Fruit fly (Drosophila melanogaster) whole organism, prepupa: ENCODE results near the gene Orco.

Experiments used
- CG32006 ChIP-seq: fragments of 200-800 bp; sonication (Bioruptor generic); optimal IDR thresholded peaks from 3 replicates; lab custom pipeline; 2017; ENCODE audit warnings: missing biosample characterization, mild to moderate bottlenecking, missing genetic modification characterization
- CG4318 ChIP-seq: fragments of 200-800 bp; sonication (Bioruptor generic); optimal IDR thresholded peaks from 3 replicates; lab custom pipeline; 2017; ENCODE audit warnings: missing biosample characterization, mild to moderate bottlenecking, missing genetic modification characterization
- Ets96B ChIP-seq: fragments of 200-800 bp; optimal IDR thresholded peaks from 2 replicates; lab custom pipeline; 2019; ENCODE audit warnings: missing biosample characterization, mild to moderate bottlenecking, missing genetic modification characterization, moderate library complexity

DNA sequence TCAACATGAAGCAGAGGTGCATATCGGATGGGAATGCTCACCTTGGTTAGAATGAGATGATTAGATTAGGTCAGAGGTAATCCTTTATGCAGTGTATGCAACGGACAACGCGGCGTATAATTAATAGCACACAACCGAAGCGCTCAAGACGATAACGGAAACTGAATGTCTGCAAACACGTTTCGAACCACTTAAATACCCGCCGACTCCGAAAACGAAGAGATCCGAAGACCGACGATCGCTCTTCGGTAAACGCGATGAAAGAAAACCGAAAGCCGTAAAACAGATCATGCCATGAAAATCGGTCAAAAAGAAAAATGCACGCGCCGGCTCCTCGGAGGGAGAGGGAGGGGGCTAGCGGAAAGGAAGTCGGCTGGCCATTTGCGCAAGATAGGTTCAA, 8.2 kb downstream of the Orco start, which contains the start of gene CG2663:
- TF ChIP-seq CG32006 (GFP tag; lab: Kevin White, UChicago): no peak
- no peak for TF ChIP-seq CG4318 (GFP tag; lab: Kevin White, UChicago)
- TF ChIP-seq Ets96B (tag; lab: Kevin White, UChicago): no peak
